Worm (Caenorhabditis elegans) whole organism, late embryonic: ENCODE results near the gene B0238.9.

Experiments
- ama-1 ChIP-seq: fragments of 150-350 bp; optimal IDR thresholded peaks from 2 replicates; lab custom pipeline; 2014
- ceh-24 ChIP-seq: sonication (generic microtip); optimal IDR thresholded peaks from 2 replicates; lab custom pipeline; 2016; ENCODE audit warnings: mild to moderate bottlenecking, missing genetic modification characterization, missing compliant biosample characterization
- elt-2 ChIP-seq: sonication (generic microtip); optimal IDR thresholded peaks from 2 replicates; lab custom pipeline; 2016; ENCODE audit warnings: missing genetic modification reagents, missing genetic modification characterization, missing compliant biosample characterization
- ets-4 ChIP-seq: sonication (generic microtip); optimal IDR thresholded peaks from 2 replicates; lab custom pipeline; 2016; ENCODE audit warnings: missing genetic modification characterization, missing compliant biosample characterization
- fax-1 ChIP-seq: sonication (generic microtip); optimal IDR thresholded peaks from 2 replicates; lab custom pipeline; 2016; ENCODE audit warnings: missing genotype, missing genetic modification characterization, missing compliant biosample characterization
- fkh-6 ChIP-seq: sonication (generic microtip); optimal IDR thresholded peaks from 2 replicates; lab custom pipeline; 2016; ENCODE audit warnings: missing genetic modification characterization, missing compliant biosample characterization
- hlh-30 ChIP-seq: sonication (generic microtip); optimal IDR thresholded peaks from 2 replicates; lab custom pipeline; 2017; ENCODE audit warnings: antibody characterized with exemption, missing genetic modification characterization, missing compliant biosample characterization; ENCODE audit not compliant: insufficient read depth
- pha-4 ChIP-seq: fragments of 150-350 bp; optimal IDR thresholded peaks from 2 replicates; lab custom pipeline; 2018; ENCODE audit warnings: missing biosample characterization, missing genetic modification reagents, missing genetic modification characterization
- pqm-1 ChIP-seq: sonication (generic microtip); optimal IDR thresholded peaks from 2 replicates; lab custom pipeline; 2016; ENCODE audit warnings: missing genetic modification characterization, missing compliant biosample characterization
- sox-4 ChIP-seq: sonication (generic microtip); optimal IDR thresholded peaks from 2 replicates; lab custom pipeline; 2017; ENCODE audit warnings: mild to moderate bottlenecking, missing genetic modification characterization, inconsistent platforms, missing compliant biosample characterization
- tbx-2 ChIP-seq: sonication (generic microtip); optimal IDR thresholded peaks from 2 replicates; lab custom pipeline; 2016; ENCODE audit warnings: missing genetic modification characterization, missing compliant biosample characterization
- zip-5 ChIP-seq: sonication (generic microtip); optimal IDR thresholded peaks from 2 replicates; lab custom pipeline; 2016; ENCODE audit warnings: missing genetic modification characterization, missing compliant biosample characterization

- TF ChIP-seq sox-4 (tag; lab: Kevin White, UChicago) (no peak), hlh-30 (tag; lab: Kevin White, UChicago) (no peak), pha-4 (tag; lab: Kevin White, UChicago) (no peak), fkh-6 (tag; lab: Kevin White, UChicago) (no peak), pqm-1 (tag; lab: Kevin White, UChicago) (no peak), elt-2 (tag; lab: Kevin White, UChicago) (no peak), tbx-2 (tag; lab: Kevin White, UChicago) (no peak), zip-5 (tag; lab: Kevin White, UChicago) (no peak), ceh-24 (no peak), ets-4 (tag; lab: Kevin White, UChicago) (no peak), ama-1 (lab: Kevin White, UChicago) (no peak), fax-1 (no peak)
Observed at ce11 chrV:5312453-5312852, 34.6 kb upstream of the B0238.9 start, which contains the start of gene C10G8.3.
